Worm (Caenorhabditis elegans) whole organism, L2 larva: ENCODE measurements around the gene B0001.7.
A peak's percentile ranks its signal among the peaks of the same experiment; 100 is the strongest.

Source experiments
- C34F6.9 ChIP-seq: fragments of 150-350 bp; optimal IDR thresholded peaks from 2 replicates; lab custom pipeline; 2014; ENCODE audit warnings: missing biosample characterization, missing genetic modification characterization
- F13H6.1 ChIP-seq: sonication (generic microtip); optimal IDR thresholded peaks from 2 replicates; lab custom pipeline; 2016; ENCODE audit warnings: missing genetic modification characterization, missing compliant biosample characterization
- R02D3.7 ChIP-seq: fragments of 150-350 bp; optimal IDR thresholded peaks from 2 replicates; lab custom pipeline; 2014; ENCODE audit warnings: missing biosample characterization, missing genetic modification characterization
- ZK546.5 ChIP-seq: sonication (generic microtip); optimal IDR thresholded peaks from 2 replicates; lab custom pipeline; 2017; ENCODE audit warnings: missing biosample characterization, missing genetic modification characterization
- aly-2 ChIP-seq: fragments of 150-350 bp; optimal IDR thresholded peaks from 2 replicates; lab custom pipeline; 2014; ENCODE audit warnings: missing biosample characterization, missing genetic modification characterization
- ama-1 ChIP-seq: fragments of 150-350 bp; optimal IDR thresholded peaks from 2 replicates; lab custom pipeline; 2018; ENCODE audit warnings: inconsistent platforms
- blmp-1 ChIP-seq: sonication (generic microtip); optimal IDR thresholded peaks from 2 replicates; lab custom pipeline; 2017; ENCODE audit warnings: missing genetic modification characterization, mild to moderate bottlenecking, missing compliant biosample characterization, antibody characterized with exemption, moderate library complexity; ENCODE audit not compliant: insufficient read depth
- ceh-82 ChIP-seq: fragments of 150-350 bp; optimal IDR thresholded peaks from 2 replicates; lab custom pipeline; 2014; ENCODE audit warnings: missing biosample characterization, missing genetic modification characterization
- crh-2 ChIP-seq: sonication (generic microtip); optimal IDR thresholded peaks from 2 replicates; lab custom pipeline; 2017; ENCODE audit warnings: missing biosample characterization, missing genetic modification characterization
- dmd-4 ChIP-seq: sonication (generic microtip); optimal IDR thresholded peaks from 2 replicates; lab custom pipeline; 2017; ENCODE audit warnings: missing biosample characterization, missing genetic modification characterization
- elt-3 ChIP-seq: sonication (generic microtip); optimal IDR thresholded peaks from 2 replicates; lab custom pipeline; 2017; ENCODE audit warnings: missing biosample characterization, missing genetic modification characterization
- fos-1 ChIP-seq: fragments of 150-350 bp; optimal IDR thresholded peaks from 2 replicates; lab custom pipeline; 2014; ENCODE audit warnings: missing biosample characterization, missing genetic modification characterization
- gmeb-1 ChIP-seq: fragments of 150-350 bp; optimal IDR thresholded peaks from 2 replicates; lab custom pipeline; 2014; ENCODE audit warnings: missing biosample characterization, missing genetic modification characterization
- lin-11 ChIP-seq: fragments of 150-350 bp; sonication (generic microtip); optimal IDR thresholded peaks from 2 replicates; lab custom pipeline; 2014; ENCODE audit warnings: missing biosample characterization, missing genetic modification characterization, inconsistent platforms, mixed read lengths
- lin-13 ChIP-seq: fragments of 150-350 bp; optimal IDR thresholded peaks from 2 replicates; lab custom pipeline; 2014; ENCODE audit warnings: missing biosample characterization, missing genetic modification reagents, missing genetic modification characterization
- lin-39 ChIP-seq: fragments of 150-350 bp; optimal IDR thresholded peaks from 2 replicates; lab custom pipeline; 2014; ENCODE audit warnings: missing biosample characterization, missing genetic modification reagents, missing genetic modification characterization
- lsy-2 ChIP-seq, 2 experiments: fragments of 150-350 bp in 1 of 2; sonication (generic microtip) in 1 of 2; optimal IDR thresholded peaks; 2 replicates each; lab custom pipeline; 2014 to 2017; ENCODE audit warnings: missing biosample characterization in 2 of 2, missing genetic modification characterization in 2 of 2
- mab-5 ChIP-seq: fragments of 150-350 bp; optimal IDR thresholded peaks from 2 replicates; lab custom pipeline; 2014; ENCODE audit warnings: missing biosample characterization, missing genetic modification characterization
- mbf-1 ChIP-seq: sonication (generic microtip); optimal IDR thresholded peaks from 2 replicates; lab custom pipeline; 2017; ENCODE audit warnings: missing biosample characterization, missing genetic modification characterization
- nhr-11 ChIP-seq: fragments of 150-350 bp; optimal IDR thresholded peaks from 2 replicates; lab custom pipeline; 2014; ENCODE audit warnings: missing biosample characterization, missing genetic modification characterization
- nhr-12 ChIP-seq: fragments of 150-350 bp; optimal IDR thresholded peaks from 2 replicates; lab custom pipeline; 2014; ENCODE audit warnings: missing biosample characterization, missing genetic modification characterization
- nhr-129 ChIP-seq: fragments of 150-350 bp; optimal IDR thresholded peaks from 2 replicates; lab custom pipeline; 2014; ENCODE audit warnings: missing biosample characterization, missing genetic modification characterization
- nhr-237 ChIP-seq: fragments of 150-350 bp; optimal IDR thresholded peaks from 2 replicates; lab custom pipeline; 2014; ENCODE audit warnings: missing biosample characterization, missing genetic modification characterization
- nhr-25 ChIP-seq: fragments of 150-350 bp; sonication (generic microtip); optimal IDR thresholded peaks from 3 replicates; lab custom pipeline; 2014; ENCODE audit warnings: missing biosample characterization, missing genetic modification characterization
- peb-1 ChIP-seq: fragments of 150-350 bp; optimal IDR thresholded peaks from 2 replicates; lab custom pipeline; 2014; ENCODE audit warnings: missing biosample characterization, missing genetic modification characterization
- skn-1 ChIP-seq: sonication (generic microtip); optimal IDR thresholded peaks from 2 replicates; lab custom pipeline; 2017; ENCODE audit warnings: missing biosample characterization, missing genetic modification characterization
- sma-3 ChIP-seq: sonication (generic microtip); optimal IDR thresholded peaks from 2 replicates; lab custom pipeline; 2016; ENCODE audit warnings: missing genetic modification reagents, missing genetic modification characterization, missing compliant biosample characterization
- sma-9 ChIP-seq, 2 experiments: fragments of 150-350 bp in 1 of 2; sonication (generic microtip) in 1 of 2; optimal IDR thresholded peaks; 2 replicates each; lab custom pipeline; 2014 to 2016; ENCODE audit warnings: missing genetic modification characterization in 2 of 2, mild to moderate bottlenecking in 1 of 2, missing biosample characterization in 1 of 2, missing compliant biosample characterization in 1 of 2, missing genetic modification reagents in 1 of 2, moderate library complexity in 1 of 2
- snpc-4 ChIP-seq: fragments of 150-350 bp; optimal IDR thresholded peaks from 2 replicates; lab custom pipeline; 2014; ENCODE audit warnings: missing biosample characterization, missing genetic modification characterization
- unc-55 ChIP-seq: fragments of 150-350 bp; sonication (generic microtip); optimal IDR thresholded peaks from 3 replicates; lab custom pipeline; 2014; ENCODE audit warnings: missing biosample characterization, missing genetic modification reagents, missing genetic modification characterization
- unc-62 ChIP-seq: fragments of 150-350 bp; optimal IDR thresholded peaks from 2 replicates; lab custom pipeline; 2014; ENCODE audit warnings: missing biosample characterization, missing genetic modification reagents, missing genetic modification characterization
- ztf-1 ChIP-seq: fragments of 200-800 bp; sonication (Bioruptor generic); conservative IDR thresholded peaks from 2 replicates; pipeline ENCODE4 v1.3.6; 2022; ENCODE audit warnings: missing genetic modification characterization, missing compliant biosample characterization

B0001.7 gene

DNA sequence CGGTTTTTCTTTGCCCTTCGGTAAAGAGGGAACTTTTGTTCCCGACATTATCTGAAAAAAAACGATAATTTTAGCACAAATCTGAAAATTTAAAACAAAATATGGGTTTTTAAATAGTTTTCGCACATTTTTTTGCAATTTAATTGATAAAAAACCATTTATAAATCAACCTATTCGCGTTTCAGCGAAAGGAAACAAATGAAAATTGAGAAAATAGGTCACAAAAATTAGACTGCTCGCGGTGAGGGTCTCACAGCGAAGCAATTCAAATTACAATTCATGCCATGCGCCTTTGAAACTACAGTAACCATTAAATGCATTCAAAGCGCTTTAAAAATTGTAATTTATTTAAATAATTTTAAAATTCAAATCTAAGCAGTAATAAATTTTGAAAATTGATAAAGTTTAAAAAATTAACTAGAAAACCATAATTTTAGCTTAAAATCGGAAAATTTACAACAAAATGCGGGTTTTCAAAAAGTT lies at the start of gene B0001.7:
Gene B0001.7 (minus strand): TSS at position 51 of the 483 bp plus-strand sequence.
- TF ChIP-seq snpc-4 (tag; lab: Kevin White, UChicago) = no peak

DNA sequence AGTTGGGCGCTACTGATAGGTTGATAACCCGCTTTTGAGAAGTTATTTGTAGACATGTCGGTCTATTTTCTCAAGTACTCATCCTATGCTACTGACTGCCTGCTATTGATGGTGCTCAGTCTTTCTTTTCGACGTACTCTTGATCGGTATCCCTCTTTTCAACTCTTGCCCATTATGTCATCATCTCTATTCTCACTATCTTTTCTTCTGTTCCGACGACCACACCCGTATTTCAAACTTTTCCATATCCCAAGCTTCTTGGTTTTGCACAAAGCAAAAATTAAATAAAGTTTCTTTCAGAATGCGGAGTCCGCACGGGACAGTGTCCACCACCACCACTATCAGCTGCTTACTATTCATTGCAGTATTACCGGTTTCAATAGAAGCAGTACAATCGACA lies 48.9 kb upstream of the B0001.7 start, which contains the start of gene F35G2.1:
Gene F35G2.1 (plus strand): TSS at position 301 of the 400 bp plus-strand sequence.
- TF ChIP-seq skn-1 (tag; lab: Kevin White, UChicago) (no peak), blmp-1 (tag; lab: Kevin White, UChicago) (no peak), nhr-237 (no peak)

DNA sequence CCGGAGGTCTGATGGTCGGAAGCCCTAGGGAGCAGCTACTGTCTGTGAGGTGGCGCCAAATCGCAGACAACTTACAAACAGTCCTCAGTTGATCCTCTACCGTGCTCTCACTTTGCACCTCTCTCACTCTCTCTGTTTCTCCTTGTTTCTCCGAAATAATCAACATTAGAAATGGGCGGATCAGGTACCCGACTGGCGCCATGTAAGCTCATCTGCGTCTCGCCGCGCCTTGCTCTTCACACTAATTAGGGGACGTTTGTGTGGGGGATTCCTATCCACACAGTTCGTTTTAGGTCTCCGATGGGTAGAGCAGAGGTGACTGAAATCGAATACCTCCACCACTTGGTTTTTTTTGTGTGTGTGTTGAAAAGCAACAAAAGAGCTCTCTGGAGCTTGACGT lies 48.0 kb upstream of the B0001.7 start:
- peak; percentile 53 for TF ChIP-seq F13H6.1 (tag; lab: Kevin White, UChicago)
- no peak for TF ChIP-seq nhr-11 (tag; lab: Kevin White, UChicago)
- TF ChIP-seq dmd-4 (tag; lab: Kevin White, UChicago) = no peak
- no peak for TF ChIP-seq aly-2 (tag; lab: Kevin White, UChicago)
- no peak for TF ChIP-seq lin-39 (tag; lab: Kevin White, UChicago)
- TF ChIP-seq crh-2 = no peak
- TF ChIP-seq sma-9 (GFP tag; optimal IDR thresholded peaks at IDR 0.05; lab: Kevin White, UChicago) = peak; percentile 23
- TF ChIP-seq sma-9 (tag; optimal IDR thresholded peaks at IDR 0.05; lab: Kevin White, UChicago) = no peak
- peak; percentile 29 for TF ChIP-seq nhr-129 (tag; lab: Kevin White, UChicago)
- TF ChIP-seq unc-55 (GFP tag; lab: Kevin White, UChicago) = no peak
- no peak for TF ChIP-seq elt-3 (tag; lab: Kevin White, UChicago)
- TF ChIP-seq blmp-1 (tag; lab: Kevin White, UChicago) = no peak
- TF ChIP-seq lin-13 (GFP tag; lab: Kevin White, UChicago) = no peak
- TF ChIP-seq, all 48 proteins: peak for 3

DNA sequence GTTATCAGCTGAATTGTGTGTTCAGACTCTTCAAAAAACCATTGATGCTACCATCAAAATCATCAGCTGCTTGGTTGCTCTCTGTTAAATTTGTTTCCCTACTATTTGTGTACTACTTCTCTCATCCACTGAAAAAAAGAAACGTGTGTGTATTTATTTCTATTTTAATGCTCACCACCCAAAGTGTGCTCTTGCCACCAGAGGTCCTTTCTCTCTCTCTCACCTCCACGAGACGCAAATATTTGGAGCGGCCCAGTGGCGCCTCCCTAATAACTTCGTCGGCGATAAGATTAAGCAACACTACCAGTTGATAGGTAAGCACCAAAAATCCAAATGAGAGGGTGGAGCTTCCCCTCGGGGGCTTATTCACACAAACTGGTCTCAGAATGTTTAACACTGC lies 46.8 kb upstream of the B0001.7 start:
- TF ChIP-seq nhr-129 (tag; lab: Kevin White, UChicago) = peak; percentile 65
- TF ChIP-seq ZK546.5 (tag; lab: Kevin White, UChicago) = no peak
- peak; percentile 77 for TF ChIP-seq F13H6.1 (tag; lab: Kevin White, UChicago)
- TF ChIP-seq lin-11 (tag; lab: Kevin White, UChicago) = no peak
- TF ChIP-seq mbf-1 = no peak
- no peak for TF ChIP-seq peb-1
- no peak for TF ChIP-seq unc-55 (GFP tag; lab: Kevin White, UChicago)
- TF ChIP-seq R02D3.7 (tag; lab: Kevin White, UChicago) = no peak
- no peak for TF ChIP-seq elt-3 (tag; lab: Kevin White, UChicago)
- TF ChIP-seq C34F6.9 (tag; lab: Kevin White, UChicago) = no peak
- TF ChIP-seq lsy-2 (tag; optimal IDR thresholded peaks at IDR 0.05; lab: Kevin White, UChicago) = no peak
- no peak for TF ChIP-seq nhr-12 (tag; lab: Kevin White, UChicago)
- TF ChIP-seq, all 48 proteins: peak for 2

DNA sequence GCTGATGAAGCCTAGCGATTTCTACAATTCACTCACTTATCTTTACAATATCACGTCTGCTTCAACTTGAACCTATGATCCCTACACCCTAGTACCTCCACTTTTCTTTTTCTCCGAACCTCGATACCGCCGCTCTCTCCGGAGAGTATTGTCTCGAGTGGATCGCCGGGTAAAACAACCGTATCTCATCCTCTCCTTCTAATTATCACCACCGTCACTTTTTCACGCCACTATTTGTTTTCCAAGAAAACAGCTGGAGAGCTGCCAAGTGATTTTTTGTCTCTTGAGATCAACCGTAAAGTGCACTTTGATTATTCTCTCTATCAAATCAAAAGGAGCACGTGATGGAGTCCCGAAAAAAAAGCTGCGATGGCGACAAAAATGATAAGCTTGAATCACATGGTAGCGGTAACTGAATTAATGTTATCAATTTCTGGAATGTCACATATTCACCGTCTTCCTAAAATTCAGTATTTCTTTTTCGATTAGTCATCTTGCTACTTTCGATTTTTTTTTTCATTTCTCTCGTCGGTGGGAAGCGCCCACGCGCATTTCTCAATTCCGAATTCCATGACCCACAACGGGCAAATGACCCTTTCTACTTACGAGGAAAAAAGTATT lies 45.6 kb upstream of the B0001.7 start:
- TF ChIP-seq lin-39 (tag; lab: Kevin White, UChicago) (no peak), fos-1 (tag; lab: Kevin White, UChicago) (peak; percentile 17), nhr-25 (no peak), unc-62 (GFP tag; lab: Kevin White, UChicago) (no peak), R02D3.7 (tag; lab: Kevin White, UChicago) (no peak), F13H6.1 (tag; lab: Kevin White, UChicago) (peak; percentile 59), nhr-129 (tag; lab: Kevin White, UChicago) (peak; percentile 28), crh-2 (peak; percentile 9), sma-9 (GFP tag; optimal IDR thresholded peaks at IDR 0.05; lab: Kevin White, UChicago) (peak; percentile 59), sma-9 (tag; optimal IDR thresholded peaks at IDR 0.05; lab: Kevin White, UChicago) (no peak)
- TF ChIP-seq, all 48 proteins: peak for 5

DNA sequence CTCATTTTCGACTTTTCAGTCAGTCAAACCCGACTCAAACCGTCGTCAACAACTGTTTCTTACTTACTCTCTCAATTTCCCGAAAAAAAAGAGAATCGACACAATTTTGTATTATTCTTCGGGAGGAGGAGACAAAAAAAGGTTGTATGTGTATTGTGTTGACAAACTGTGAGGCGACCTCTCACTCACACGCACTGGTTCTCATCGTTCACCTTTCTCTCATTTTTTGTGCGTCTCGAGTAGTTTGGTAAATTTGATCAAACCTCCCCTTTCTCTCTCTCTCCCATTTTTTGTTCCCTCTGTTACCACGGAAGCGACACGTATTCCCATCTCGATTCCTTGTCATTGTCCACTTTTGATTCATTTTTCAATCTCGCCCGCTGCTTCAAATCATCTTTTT lies 44.8 kb upstream of the B0001.7 start:
- TF ChIP-seq peb-1 (no peak), aly-2 (tag; lab: Kevin White, UChicago) (no peak), skn-1 (tag; lab: Kevin White, UChicago) (no peak), R02D3.7 (tag; lab: Kevin White, UChicago) (no peak), nhr-11 (tag; lab: Kevin White, UChicago) (no peak), ZK546.5 (tag; lab: Kevin White, UChicago) (no peak), sma-9 (GFP tag; optimal IDR thresholded peaks at IDR 0.05; lab: Kevin White, UChicago) (peak; percentile 17), sma-9 (tag; optimal IDR thresholded peaks at IDR 0.05; lab: Kevin White, UChicago) (no peak), nhr-25 (no peak), sma-3 (no peak), ztf-1 (GFP tag; lab: Robert Waterston, UW) (no peak), nhr-129 (tag; lab: Kevin White, UChicago) (peak; percentile 71), F13H6.1 (tag; lab: Kevin White, UChicago) (peak; percentile 51), lin-13 (GFP tag; lab: Kevin White, UChicago) (no peak), mab-5 (tag; lab: Kevin White, UChicago) (no peak), gmeb-1 (tag; lab: Kevin White, UChicago) (no peak), unc-62 (GFP tag; lab: Kevin White, UChicago) (no peak), dmd-4 (tag; lab: Kevin White, UChicago) (no peak), ama-1 (lab: Kevin White, UChicago) (no peak), ceh-82 (tag; lab: Kevin White, UChicago) (no peak), blmp-1 (tag; lab: Kevin White, UChicago) (no peak)
- TF ChIP-seq, all 48 proteins: peak for 3
